Worm (Caenorhabditis elegans) whole organism, late embryonic: ENCODE data around the gene nspa-8.

Experiments used
- F13H6.1 ChIP-seq: sonication (generic microtip); optimal IDR thresholded peaks from 2 replicates; lab custom pipeline; 2016; ENCODE audit warnings: missing genetic modification characterization, missing compliant biosample characterization
- ceh-48 ChIP-seq: sonication (generic microtip); optimal IDR thresholded peaks from 2 replicates; lab custom pipeline; 2016; ENCODE audit warnings: missing genetic modification characterization, inconsistent platforms, missing compliant biosample characterization
- ceh-9 ChIP-seq: sonication (generic microtip); optimal IDR thresholded peaks from 2 replicates; lab custom pipeline; 2016; ENCODE audit warnings: mild to moderate bottlenecking, missing genetic modification characterization, inconsistent platforms, missing compliant biosample characterization
- dve-1 ChIP-seq: sonication (generic microtip); optimal IDR thresholded peaks from 2 replicates; lab custom pipeline; 2017; ENCODE audit warnings: antibody characterized with exemption, mild to moderate bottlenecking, missing genetic modification characterization, missing compliant biosample characterization
- fax-1 ChIP-seq: sonication (generic microtip); optimal IDR thresholded peaks from 2 replicates; lab custom pipeline; 2016; ENCODE audit warnings: missing genotype, missing genetic modification characterization, missing compliant biosample characterization
- pag-3 ChIP-seq: sonication (generic microtip); optimal IDR thresholded peaks from 2 replicates; lab custom pipeline; 2016; ENCODE audit warnings: missing compliant biosample characterization, missing genetic modification characterization, borderline replicate concordance
- pat-9 ChIP-seq: fragments of 200-800 bp; sonication (Bioruptor generic); optimal IDR thresholded peaks from 2 replicates; lab custom pipeline; 2018; ENCODE audit warnings: mild to moderate bottlenecking, missing genetic modification characterization, moderate library complexity, missing compliant biosample characterization
- pax-1 ChIP-seq: fragments of 150-350 bp; optimal IDR thresholded peaks from 2 replicates; lab custom pipeline; 2014; ENCODE audit warnings: missing biosample characterization, missing genetic modification characterization

- no peak for TF ChIP-seq ceh-48
- TF ChIP-seq pag-3 (tag; lab: Kevin White, UChicago): no peak
- no peak for TF ChIP-seq pat-9
- no peak for TF ChIP-seq dve-1 (tag; lab: Kevin White, UChicago)
- no peak for TF ChIP-seq fax-1 (tag; lab: Kevin White, UChicago)
- TF ChIP-seq F13H6.1 (tag; lab: Kevin White, UChicago): no peak
- TF ChIP-seq pax-1: no peak
- TF ChIP-seq ceh-9 (tag; lab: Kevin White, UChicago): no peak
Measured at ce11 chrV:14784787-14785186, 42.1 kb downstream of the nspa-8 start.
